Worm (Caenorhabditis elegans): ENCODE measurements around the gene srh-142.

Gene srh-142

DNA sequence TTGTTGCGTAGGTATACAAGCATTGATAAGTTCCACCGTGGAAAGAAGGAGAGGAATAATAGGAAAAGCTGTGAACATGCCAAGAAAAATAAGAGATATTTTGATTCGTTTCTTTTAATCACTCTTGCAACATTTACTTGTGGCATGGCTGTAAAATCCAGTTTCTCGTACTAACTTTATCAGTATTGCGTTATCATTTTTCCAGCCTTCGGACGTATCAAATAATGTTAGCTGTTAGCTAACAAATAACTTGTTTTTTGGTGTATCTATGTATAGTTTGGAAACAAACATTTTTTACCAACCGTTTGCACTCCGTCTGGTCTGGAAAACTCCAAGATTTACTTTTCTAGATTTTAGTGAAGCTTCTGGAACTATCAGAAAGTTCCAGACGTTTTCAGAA, 27.3 kb downstream of the srh-142 start, which contains the start of gene clec-234:
clec-234 (minus strand) TSS at position 101 of the 400 bp plus-strand sequence.
- TF ChIP-seq ets-5 (GFP tag; IDR thresholded peaks at IDR 0.05) (no peak), nhr-20 (tag; optimal IDR thresholded peaks at IDR 0.05) (no peak), sox-4 (tag; optimal IDR thresholded peaks at IDR 0.05) (no peak), unc-98 (GFP tag; IDR thresholded peaks at IDR 0.05) (no peak), C34B4.2 (tag; optimal IDR thresholded peaks at IDR 0.05) (no peak), ceh-63 (GFP tag; optimal IDR thresholded peaks at IDR 0.05) (no peak), lin-15B (tag; optimal IDR thresholded peaks at IDR 0.05) (no peak), unc-86 (tag; optimal IDR thresholded peaks at IDR 0.05) (no peak), lir-3 (tag; optimal IDR thresholded peaks at IDR 0.05; ENCODE audit: poor library complexity) (no peak), nhr-85 (tag) (no peak), ces-1 (GFP tag; optimal IDR thresholded peaks at IDR 0.05) (no peak), hlh-4 (tag; optimal IDR thresholded peaks at IDR 0.05) (no peak), alr-1 (tag; optimal IDR thresholded peaks at IDR 0.05; ENCODE audit: borderline replicate concordance) (no peak), xbp-1 (tag; optimal IDR thresholded peaks at IDR 0.05) (no peak), nhr-237 (tag; optimal IDR thresholded peaks at IDR 0.05) (no peak), pax-3 (tag; optimal IDR thresholded peaks at IDR 0.05) (no peak), mab-9 (GFP tag; IDR thresholded peaks at IDR 0.05) (no peak), nhr-28 (tag; optimal IDR thresholded peaks at IDR 0.05) (no peak), ama-1 (optimal IDR thresholded peaks at IDR 0.05) (no peak), nhr-90 (tag; optimal IDR thresholded peaks at IDR 0.05; ENCODE audit: poor library complexity) (no peak)

DNA sequence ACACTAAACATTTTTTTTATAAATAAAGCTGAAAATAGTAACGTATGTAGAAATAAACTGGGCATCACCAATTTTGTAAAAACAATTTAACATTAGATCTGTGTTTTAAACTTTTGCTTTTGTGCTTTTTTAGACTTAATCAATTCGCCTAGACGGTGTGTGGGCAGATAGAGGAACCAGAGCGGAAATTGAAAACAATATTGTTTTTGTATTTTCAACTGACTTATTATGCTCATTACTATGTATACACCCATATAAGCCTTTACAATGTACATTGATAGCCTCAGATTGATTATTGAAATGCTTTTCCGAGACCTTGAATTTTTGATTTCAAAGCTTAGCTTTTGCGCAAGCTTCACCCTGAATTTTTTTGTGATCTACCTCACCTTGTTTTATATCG, 30.8 kb downstream of the srh-142 start, which contains the start of gene str-73:
str-73 (plus strand) TSS at position 301 of the 400 bp plus-strand sequence.
- TF ChIP-seq mab-9 (GFP tag; IDR thresholded peaks at IDR 0.05) (no peak), hlh-4 (tag; optimal IDR thresholded peaks at IDR 0.05) (no peak)

DNA sequence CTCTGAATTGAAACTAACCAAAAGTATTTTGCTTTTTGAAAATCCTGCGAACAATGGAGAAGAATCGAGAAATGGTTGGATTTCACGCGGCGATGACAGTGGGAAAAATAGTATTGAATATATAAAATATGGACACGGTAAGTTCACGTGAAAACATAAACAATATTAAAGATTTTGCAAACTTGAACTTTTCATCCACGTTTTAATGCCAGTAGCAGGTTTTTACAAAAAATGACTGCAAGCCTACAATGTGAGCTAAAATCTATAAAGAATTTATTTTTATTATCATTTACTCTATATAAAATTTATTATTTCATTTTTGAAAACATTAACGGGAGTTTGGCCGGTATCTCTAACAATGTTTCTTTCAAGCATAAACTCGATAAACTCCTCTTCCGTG, 31.3 kb downstream of the srh-142 start, which contains the start of gene F26D2.10:
F26D2.10 (minus strand) TSS at position 101 of the 400 bp plus-strand sequence.
- TF ChIP-seq alr-1 (tag; optimal IDR thresholded peaks at IDR 0.05; ENCODE audit: borderline replicate concordance) = no peak

DNA sequence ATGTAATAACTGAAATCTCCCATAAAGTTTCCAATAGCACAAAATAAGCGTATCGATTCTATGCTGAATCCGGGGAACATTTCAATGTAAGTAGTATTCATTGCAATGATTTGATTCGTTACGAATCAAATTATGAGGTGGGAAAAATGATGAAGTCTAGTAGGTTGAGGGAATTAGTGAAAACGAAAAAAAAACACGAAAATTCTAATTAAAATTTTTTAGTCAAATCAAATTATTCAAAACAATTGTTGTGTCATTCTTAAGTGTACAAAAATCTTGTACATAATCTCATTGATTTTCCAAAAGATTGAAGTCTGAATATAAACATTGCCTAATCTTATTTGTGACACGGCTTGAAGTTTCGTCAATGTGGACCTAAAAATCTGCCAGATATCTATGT, 36.3 kb downstream of the srh-142 start, which contains the start of gene srw-29:
srw-29 (minus strand) TSS at position 101 of the 400 bp plus-strand sequence.
- no peak for TF ChIP-seq C04F5.9 (tag; optimal IDR thresholded peaks at IDR 0.05)
- TF ChIP-seq jun-1 (tag; optimal IDR thresholded peaks at IDR 0.05) = no peak
- no peak for TF ChIP-seq egl-27 (tag; optimal IDR thresholded peaks at IDR 0.05)
- TF ChIP-seq sox-4 (tag; optimal IDR thresholded peaks at IDR 0.05) = no peak

DNA sequence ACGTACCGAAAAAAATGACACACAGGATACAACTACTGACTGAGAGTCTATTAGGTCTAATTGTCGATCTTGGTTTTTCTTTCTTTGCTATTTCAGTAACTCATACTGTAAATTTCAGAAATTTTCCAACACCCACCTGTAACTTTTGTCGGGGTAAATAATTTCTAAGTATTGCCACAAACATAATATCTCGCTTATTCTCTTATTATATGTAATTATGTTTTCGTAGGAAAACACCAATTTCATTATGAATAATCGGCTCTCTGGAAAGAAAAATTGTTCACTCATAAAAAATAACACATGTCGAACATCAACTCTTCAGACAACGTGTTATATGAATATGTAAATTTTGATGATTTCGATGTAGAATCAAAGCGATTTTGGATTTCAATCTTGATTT, 40.1 kb downstream of the srh-142 start, which contains the start of gene srw-48:
srw-48 (plus strand) TSS at position 301 of the 400 bp plus-strand sequence.
- TF ChIP-seq egl-27 (tag; optimal IDR thresholded peaks at IDR 0.05) = no peak
- no peak for TF ChIP-seq lin-39 (tag; optimal IDR thresholded peaks at IDR 0.05)
- TF ChIP-seq unc-30 (tag; optimal IDR thresholded peaks at IDR 0.05) = no peak
- no peak for TF ChIP-seq snu-23 (GFP tag; optimal IDR thresholded peaks at IDR 0.05)
- no peak for TF ChIP-seq nhr-237 (tag; optimal IDR thresholded peaks at IDR 0.05)
- TF ChIP-seq isw-1 (GFP tag; IDR thresholded peaks at IDR 0.05) = no peak
- no peak for TF ChIP-seq pax-3 (tag; optimal IDR thresholded peaks at IDR 0.05)
- TF ChIP-seq hpl-2 (GFP tag; optimal IDR thresholded peaks at IDR 0.05) = no peak

DNA sequence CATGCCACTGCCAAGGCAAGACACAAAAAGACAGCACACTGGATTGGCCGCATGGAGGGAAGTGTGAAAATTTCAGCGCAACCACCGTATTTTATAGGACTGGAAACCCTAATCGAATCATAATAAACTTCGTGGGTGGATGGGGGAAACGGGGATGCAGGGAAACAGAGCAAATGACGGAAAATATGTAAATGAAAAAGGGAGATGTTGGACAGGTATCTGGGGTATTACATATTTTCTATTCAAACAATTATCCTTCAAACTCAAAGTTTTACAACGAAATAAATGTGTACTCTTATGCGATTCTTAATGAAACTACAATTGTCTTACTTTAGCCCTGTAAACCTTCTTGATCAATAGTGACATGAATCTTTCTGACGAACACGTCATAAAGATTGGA, 41.0 kb downstream of the srh-142 start, which contains the start of gene F26D2.16:
F26D2.16 (minus strand) TSS at position 101 of the 400 bp plus-strand sequence.
- TF ChIP-seq tbx-2 (tag; optimal IDR thresholded peaks at IDR 0.05) (no peak), fkh-8 (tag; optimal IDR thresholded peaks at IDR 0.05) (no peak), tlp-1 (tag; optimal IDR thresholded peaks at IDR 0.05) (no peak), skn-1 (tag; optimal IDR thresholded peaks at IDR 0.05) (no peak), nhr-11 (tag; optimal IDR thresholded peaks at IDR 0.05) (no peak), jun-1 (tag; optimal IDR thresholded peaks at IDR 0.05) (no peak), C16A3.4 (tag; optimal IDR thresholded peaks at IDR 0.05) (no peak), ceh-82 (tag; optimal IDR thresholded peaks at IDR 0.05) (no peak), nhr-20 (tag; optimal IDR thresholded peaks at IDR 0.05) (no peak), alr-1 (tag; optimal IDR thresholded peaks at IDR 0.05; ENCODE audit: borderline replicate concordance) (no peak), efl-1 (optimal IDR thresholded peaks at IDR 0.05) (no peak), efl-1 (GFP tag; optimal IDR thresholded peaks at IDR 0.05 in 1 of 2) (no peak), rnt-1 (tag; optimal IDR thresholded peaks at IDR 0.05) (no peak), dsc-1 (tag; optimal IDR thresholded peaks at IDR 0.05) (no peak), xbp-1 (tag; optimal IDR thresholded peaks at IDR 0.05) (no peak), fkh-10 (GFP tag; optimal IDR thresholded peaks at IDR 0.05) (no peak), mdl-1 (tag; optimal IDR thresholded peaks at IDR 0.05) (no peak), ceh-63 (GFP tag; optimal IDR thresholded peaks at IDR 0.05) (no peak), irx-1 (tag; optimal IDR thresholded peaks at IDR 0.05) (no peak), zag-1 (tag; optimal IDR thresholded peaks at IDR 0.05) (no peak), nhr-28 (tag; optimal IDR thresholded peaks at IDR 0.05) (no peak)

Data from whole organism, L1 larva.